Fruit fly (Drosophila melanogaster): ENCODE data around the gene bap.

bap gene

DNA sequence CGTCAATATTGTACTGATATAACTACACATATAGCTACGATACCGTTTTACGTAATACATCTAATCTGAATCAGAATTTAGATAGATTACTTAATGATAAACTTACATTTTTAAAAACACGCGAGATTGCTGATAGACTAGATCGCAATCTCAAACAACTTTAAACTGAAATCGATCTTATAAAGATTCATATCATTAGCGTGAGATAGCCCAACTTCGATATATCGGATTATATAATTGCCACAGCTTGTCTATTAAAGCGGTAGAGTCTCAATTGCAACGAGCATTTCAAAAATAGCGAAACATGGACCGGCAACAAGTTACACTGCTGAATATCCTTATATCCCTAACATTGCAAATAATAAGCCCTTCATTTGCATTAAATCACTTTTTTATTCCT, 20.1 kb downstream of the bap start, which contains the start of gene CheB93b:
Gene CheB93b, plus strand, starts transcription at position 301 of the 400 bp plus-strand sequence.
- TF ChIP-seq noc (tag; optimal IDR thresholded peaks at IDR 0.05), result no peak

DNA sequence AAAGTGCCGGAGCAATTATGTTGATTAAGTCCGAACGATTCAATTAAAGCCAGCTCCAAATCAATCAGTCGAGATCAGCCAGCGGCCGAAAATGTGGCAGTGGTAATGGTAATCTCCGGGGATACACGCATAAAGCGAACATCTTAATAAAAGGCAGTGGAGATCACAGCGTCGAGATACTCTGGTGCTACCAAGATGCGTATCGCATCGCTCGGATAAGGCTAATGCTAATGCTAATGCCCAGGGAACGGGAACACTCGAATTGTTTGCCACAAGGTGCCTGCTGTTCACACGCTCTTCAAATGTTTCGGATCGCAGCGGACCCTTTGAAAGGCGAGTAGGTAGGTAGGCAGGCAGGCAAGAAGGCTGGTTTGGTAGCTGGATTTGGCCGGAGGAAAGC, 25.5 kb downstream of the bap start:
- TF ChIP-seq noc (tag; optimal IDR thresholded peaks at IDR 0.05), result no peak

DNA sequence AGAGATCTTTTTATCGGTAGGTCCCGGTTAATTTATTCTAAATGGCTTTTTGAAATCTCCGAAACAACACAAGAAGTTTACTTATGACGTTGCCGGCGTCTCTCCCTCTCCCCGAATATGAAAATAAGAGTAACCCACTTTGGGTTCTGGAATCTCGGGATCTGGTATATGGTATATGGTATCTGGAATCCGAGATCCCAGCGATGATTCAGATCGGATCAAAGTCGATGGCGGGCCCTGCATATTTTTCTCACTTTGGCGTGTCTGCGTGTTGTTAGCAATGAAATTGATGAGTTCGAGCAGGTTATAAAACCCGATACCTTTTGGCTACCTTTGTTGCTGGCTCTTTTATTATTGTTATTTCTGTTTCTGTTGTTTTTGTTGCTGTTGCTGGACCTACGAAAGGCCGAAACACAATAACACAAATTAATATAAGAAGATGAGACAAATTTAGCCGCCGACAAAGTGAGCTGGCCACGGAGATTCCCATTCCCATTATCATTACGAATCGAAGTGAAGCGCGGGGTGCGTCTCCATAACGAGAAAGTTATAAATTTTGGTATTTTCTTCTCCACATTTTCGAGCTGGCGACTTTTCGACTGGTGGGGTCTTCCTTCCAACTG, 26.4 kb downstream of the bap start:
- TF ChIP-seq noc (tag; optimal IDR thresholded peaks at IDR 0.05), result no peak

DNA sequence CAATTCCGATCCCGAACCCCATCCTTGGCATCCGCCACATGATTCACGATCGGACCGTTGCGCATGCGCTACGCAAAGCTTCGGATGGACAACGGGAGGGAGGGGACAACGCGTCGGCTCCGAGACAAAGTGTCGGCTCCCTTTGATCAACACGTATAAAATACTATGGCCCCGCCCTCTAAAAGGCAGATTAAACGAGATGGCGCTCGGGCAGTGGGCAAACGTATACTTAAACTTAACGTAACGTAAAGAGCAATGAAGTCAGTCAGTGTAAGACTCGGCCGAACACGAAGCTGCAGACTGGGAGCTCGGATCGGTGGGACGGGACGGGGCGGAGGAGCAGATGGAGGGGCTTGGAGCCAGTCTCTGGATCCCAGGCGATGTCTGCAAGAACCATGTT, 28.2 kb downstream of the bap start:
- TF ChIP-seq noc (tag; optimal IDR thresholded peaks at IDR 0.05), result no peak

DNA sequence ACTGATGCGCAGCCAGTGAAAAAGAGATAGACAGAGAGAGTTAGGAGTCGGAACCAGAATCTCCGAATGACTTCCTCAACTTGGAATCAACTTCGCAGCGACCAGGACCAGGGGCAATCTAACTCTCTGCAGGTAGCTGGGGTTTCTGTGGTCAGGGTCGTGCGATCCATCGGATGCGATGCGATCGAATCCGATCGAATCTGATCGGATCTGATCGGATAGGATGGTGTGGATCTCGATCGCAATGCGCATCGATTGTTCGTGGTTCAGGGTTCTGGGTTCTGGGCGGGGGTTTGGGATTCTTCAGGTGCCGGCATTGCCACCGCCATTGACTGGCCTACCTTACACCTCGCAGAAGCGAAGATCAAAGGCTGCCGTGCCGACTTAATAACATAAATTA, 30.6 kb downstream of the bap start:
- no peak for TF ChIP-seq noc (tag; optimal IDR thresholded peaks at IDR 0.05)

DNA sequence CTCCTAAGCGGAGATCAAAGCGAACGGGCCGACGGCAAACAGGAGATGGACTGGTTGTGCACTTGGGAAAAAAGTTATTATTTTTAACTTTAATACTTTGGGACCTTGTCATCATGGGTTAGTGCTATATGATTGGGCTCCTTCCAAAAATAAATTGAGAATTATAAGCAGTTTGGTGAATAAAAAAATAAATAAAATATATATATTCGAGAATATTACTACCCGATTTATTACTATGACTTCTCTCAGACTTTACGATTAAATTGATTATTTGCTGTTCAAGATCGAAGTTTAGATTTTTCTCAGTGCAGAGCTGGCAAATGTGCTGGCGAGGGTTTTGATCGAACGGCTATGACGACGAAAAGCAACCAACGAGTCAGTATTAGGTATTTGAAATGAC, 31.3 kb downstream of the bap start:
- TF ChIP-seq noc (tag; optimal IDR thresholded peaks at IDR 0.05), result no peak

DNA sequence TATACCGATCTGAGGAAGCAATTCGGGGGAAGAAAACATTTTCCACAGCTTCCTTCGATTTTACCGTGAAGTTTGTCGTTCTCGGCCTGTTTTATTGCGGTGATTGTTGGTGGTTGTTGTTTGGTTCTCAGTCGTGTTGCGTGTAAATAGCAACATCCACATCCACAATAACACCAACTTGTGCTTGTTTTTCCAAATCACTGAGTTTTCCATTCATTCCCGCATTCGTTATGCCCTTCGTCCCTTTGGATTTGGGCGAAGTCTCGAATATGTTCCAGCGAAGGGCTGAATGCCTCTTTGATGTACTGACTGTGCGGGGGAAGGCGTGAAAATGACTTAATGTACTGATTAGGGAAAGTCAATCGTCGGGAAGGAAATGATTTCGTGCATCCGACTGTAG, 38.1 kb downstream of the bap start:
- TF ChIP-seq noc (tag; optimal IDR thresholded peaks at IDR 0.05), result no peak

DNA sequence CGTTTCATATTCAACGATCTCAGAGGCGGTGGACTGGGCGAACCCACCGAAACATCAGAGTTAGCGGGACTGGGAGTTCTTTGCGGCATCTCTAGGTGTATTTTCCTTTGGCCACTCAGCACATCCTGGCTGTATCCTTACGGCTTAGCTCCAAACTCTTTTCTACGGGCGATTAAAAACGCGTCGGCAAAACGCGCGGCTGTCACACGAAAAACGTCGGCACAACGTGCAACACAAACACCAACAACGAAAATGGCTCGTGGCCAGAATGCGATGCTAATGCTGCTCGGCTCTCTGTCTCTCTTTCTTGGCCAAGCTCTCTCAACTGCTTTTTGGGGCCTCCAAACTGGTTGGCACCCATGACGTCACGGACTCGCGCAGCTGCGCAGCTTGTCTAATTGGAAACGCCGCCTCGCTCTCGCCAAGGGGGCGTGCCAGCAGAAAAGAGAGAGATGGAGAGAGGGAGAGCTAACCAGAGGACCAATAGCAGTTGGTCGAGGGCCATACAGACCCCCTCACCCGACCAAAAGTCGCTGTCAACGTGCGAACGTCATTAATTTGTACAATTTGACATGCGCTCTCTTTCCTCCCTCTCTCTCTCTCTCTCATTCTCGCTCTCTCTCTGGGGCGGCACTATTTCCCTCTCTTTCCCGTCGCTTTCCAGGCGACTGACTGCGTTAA, 45.3 kb downstream of the bap start, which contains the start of gene lbl:
Gene lbl, minus strand, starts transcription at position 255 of the 681 bp plus-strand sequence.
- TF ChIP-seq noc (tag; optimal IDR thresholded peaks at IDR 0.05), result no peak

DNA sequence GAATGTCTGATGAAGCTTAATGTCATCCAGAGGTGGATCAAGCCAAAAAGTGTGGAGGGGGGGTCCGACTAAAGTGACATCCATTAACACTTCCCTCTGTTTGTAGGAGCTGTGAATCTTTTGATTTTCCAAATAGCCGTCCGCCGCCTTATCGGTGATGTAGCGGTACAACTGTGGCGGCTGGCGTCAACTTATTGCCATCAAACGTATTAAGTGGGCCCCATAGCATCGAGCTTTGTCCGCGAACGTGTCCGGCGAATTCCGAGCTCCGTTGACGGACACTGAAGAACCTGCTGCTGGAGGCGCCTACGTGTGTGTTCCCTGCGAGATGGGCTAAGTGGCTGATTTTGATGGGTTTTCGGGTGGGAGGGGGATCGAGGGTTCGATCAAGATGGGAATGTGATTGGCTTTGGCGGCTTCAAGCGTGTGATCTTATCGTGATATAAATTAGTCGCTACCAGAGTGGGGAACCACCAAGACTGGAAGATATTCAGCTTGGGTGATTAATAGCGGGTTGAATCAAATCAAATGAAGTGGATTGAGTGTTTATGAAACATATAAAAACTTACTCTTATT, 48.9 kb downstream of the bap start:
- TF ChIP-seq noc (tag; optimal IDR thresholded peaks at IDR 0.05), result no peak
